Worm (Caenorhabditis elegans): ENCODE measurements around the gene srh-265.
A peak's percentile ranks its signal among the peaks of the same experiment; 100 is the strongest.

The srh-265 gene

DNA sequence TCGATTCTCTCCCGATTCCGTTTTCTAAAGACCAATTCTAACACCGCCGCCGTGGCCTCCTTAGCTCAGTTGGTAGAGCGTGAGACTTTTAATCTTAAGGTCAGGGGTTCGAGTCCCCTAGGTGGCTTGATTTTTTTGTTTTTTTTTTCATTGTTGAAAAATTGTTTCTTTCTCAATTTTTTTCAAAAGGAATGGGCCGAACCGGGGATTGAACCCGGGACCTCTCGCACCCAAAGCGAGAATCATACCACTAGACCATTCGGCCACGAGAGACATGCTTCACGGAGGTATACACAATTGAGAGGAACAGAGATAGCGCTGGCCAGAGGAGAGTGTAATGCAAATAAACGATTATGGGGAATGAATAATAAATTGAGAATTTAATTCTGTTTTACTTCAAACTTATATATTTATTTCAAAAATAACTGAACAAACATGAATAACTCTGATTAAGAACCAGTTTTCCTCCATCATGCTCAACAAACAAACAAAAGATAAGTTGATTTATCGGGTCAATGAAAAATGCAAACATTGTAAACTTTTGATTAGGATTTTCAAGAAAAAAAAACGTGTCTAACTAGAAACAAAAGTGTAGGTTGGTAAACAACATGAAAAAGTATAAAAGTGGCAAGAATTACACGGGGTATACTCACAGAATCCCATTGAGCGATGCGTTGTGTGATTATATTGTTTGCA is 49.1 kb downstream of the srh-265 start, which contains the start of gene pqn-71 (continued):
- TF ChIP-seq ZK546.5 (tag; optimal IDR thresholded peaks at IDR 0.05) (no peak), elt-1 (tag; optimal IDR thresholded peaks at IDR 0.05) (no peak), mbf-1 (tag; optimal IDR thresholded peaks at IDR 0.05) (peak; percentile 10), egl-27 (tag; optimal IDR thresholded peaks at IDR 0.05) (peak; percentile 80), unc-55 (GFP tag; optimal IDR thresholded peaks at IDR 0.05) (peak; percentile 69), nhr-25 (tag; optimal IDR thresholded peaks at IDR 0.05) (no peak), lsy-2 (tag; optimal IDR thresholded peaks at IDR 0.05) (peak; percentile 71 to 85), Y55F3AM.14 (GFP tag; optimal IDR thresholded peaks at IDR 0.05) (peak; percentile 79), aly-2 (tag; optimal IDR thresholded peaks at IDR 0.05) (no peak), sma-9 (GFP tag; optimal IDR thresholded peaks at IDR 0.05) (peak; percentile 74), sma-9 (tag; optimal IDR thresholded peaks at IDR 0.05) (no peak), fos-1 (tag; optimal IDR thresholded peaks at IDR 0.05) (peak; percentile 94), crh-2 (tag; optimal IDR thresholded peaks at IDR 0.05) (peak; percentile 91), mab-5 (tag; optimal IDR thresholded peaks at IDR 0.05) (peak; percentile 46), mdl-1 (tag; optimal IDR thresholded peaks at IDR 0.05) (peak; percentile 11 to 76), ceh-82 (tag; optimal IDR thresholded peaks at IDR 0.05) (peak; percentile 16), nhr-6 (tag; optimal IDR thresholded peaks at IDR 0.05) (no peak), nhr-237 (tag; optimal IDR thresholded peaks at IDR 0.05) (no peak), ama-1 (optimal IDR thresholded peaks at IDR 0.05) (no peak), lin-11 (tag; optimal IDR thresholded peaks at IDR 0.05) (peak; percentile 66)

DNA sequence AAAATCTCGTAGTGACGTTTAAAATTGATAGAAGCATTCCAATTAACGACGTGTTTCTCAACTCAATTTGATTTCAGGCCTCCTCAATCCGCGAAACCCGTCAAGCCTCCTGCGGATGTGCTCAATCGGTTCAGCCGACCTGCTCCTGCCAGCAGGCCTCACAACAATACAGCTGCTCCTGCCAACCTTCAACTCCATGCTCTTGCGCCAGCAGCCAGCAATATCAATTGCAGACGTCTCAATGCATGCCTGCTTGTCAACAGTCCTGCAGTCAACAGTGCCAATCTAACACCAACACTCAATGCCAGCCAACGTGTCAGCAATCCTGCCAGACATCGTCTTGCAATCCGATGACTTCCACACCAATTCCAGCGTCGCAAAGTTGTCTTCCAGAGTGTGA is 50.0 kb downstream of the srh-265 start:
- no peak for TF ChIP-seq ztf-1 (GFP tag; conservative IDR thresholded peaks at IDR 0.05)
- TF ChIP-seq nhr-6 (tag; optimal IDR thresholded peaks at IDR 0.05) = no peak
- no peak for TF ChIP-seq nhr-77 (tag; optimal IDR thresholded peaks at IDR 0.05)
- no peak for TF ChIP-seq nhr-21 (tag; optimal IDR thresholded peaks at IDR 0.05)
- TF ChIP-seq peb-1 (tag; optimal IDR thresholded peaks at IDR 0.05) = no peak
- TF ChIP-seq sem-4 (tag; optimal IDR thresholded peaks at IDR 0.05) = no peak
- TF ChIP-seq nhr-129 (tag; optimal IDR thresholded peaks at IDR 0.05) = no peak
- no peak for TF ChIP-seq crh-2 (tag; optimal IDR thresholded peaks at IDR 0.05)
- no peak for TF ChIP-seq egl-27 (tag; optimal IDR thresholded peaks at IDR 0.05)
- no peak for TF ChIP-seq lin-39 (tag; optimal IDR thresholded peaks at IDR 0.05)
- TF ChIP-seq nhr-11 (tag; optimal IDR thresholded peaks at IDR 0.05) = no peak
- no peak for TF ChIP-seq blmp-1 (tag; optimal IDR thresholded peaks at IDR 0.05; ENCODE audit: insufficient read depth)
- no peak for TF ChIP-seq unc-62 (GFP tag; optimal IDR thresholded peaks at IDR 0.05)

DNA sequence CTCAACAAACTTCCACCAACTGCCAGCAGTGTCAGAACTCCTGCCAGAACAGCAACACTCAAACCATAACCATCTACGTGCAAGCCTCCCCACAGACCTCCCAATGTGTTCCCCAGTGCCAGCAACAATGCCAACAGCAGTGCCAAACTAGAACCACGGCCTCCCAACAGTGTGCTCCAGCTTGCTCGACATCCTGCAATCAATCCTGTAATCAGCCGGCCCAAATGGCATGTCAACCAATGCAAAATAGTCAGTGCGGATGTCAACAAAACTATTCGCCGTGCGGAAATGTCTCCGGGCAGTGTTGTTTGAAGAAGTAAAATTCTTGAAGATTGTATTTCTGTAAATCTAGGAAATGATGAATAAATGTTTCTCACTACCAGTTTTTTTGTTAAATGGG is 50.7 kb downstream of the srh-265 start:
- TF ChIP-seq elt-1 (tag; optimal IDR thresholded peaks at IDR 0.05) (no peak), fos-1 (tag; optimal IDR thresholded peaks at IDR 0.05) (no peak), nhr-12 (tag; optimal IDR thresholded peaks at IDR 0.05) (no peak), sma-9 (GFP tag; optimal IDR thresholded peaks at IDR 0.05) (no peak), sma-9 (tag; optimal IDR thresholded peaks at IDR 0.05) (no peak), Y55F3AM.14 (GFP tag; optimal IDR thresholded peaks at IDR 0.05) (no peak), ztf-4 (tag; optimal IDR thresholded peaks at IDR 0.05) (no peak), ZK546.5 (tag; optimal IDR thresholded peaks at IDR 0.05) (no peak), ceh-82 (tag; optimal IDR thresholded peaks at IDR 0.05) (no peak), nhr-77 (tag; optimal IDR thresholded peaks at IDR 0.05) (no peak), skn-1 (tag; optimal IDR thresholded peaks at IDR 0.05) (no peak), peb-1 (tag; optimal IDR thresholded peaks at IDR 0.05) (no peak), ama-1 (optimal IDR thresholded peaks at IDR 0.05) (no peak), nhr-25 (tag; optimal IDR thresholded peaks at IDR 0.05) (no peak)

Data from whole organism, L2 larva.